Worm (Caenorhabditis elegans) whole organism, L1 larva: ENCODE results near the gene F25B5.3.

Experiments used
- Y116A8C.19 ChIP-seq: sonication (generic microtip); optimal IDR thresholded peaks from 2 replicates; lab custom pipeline; 2016; ENCODE audit warnings: missing compliant biosample characterization, missing genetic modification characterization, borderline replicate concordance
- aha-1 ChIP-seq: fragments of 150-350 bp; optimal IDR thresholded peaks from 2 replicates; lab custom pipeline; 2014; ENCODE audit warnings: missing biosample characterization, missing genetic modification characterization
- alr-1 ChIP-seq: fragments of 200-800 bp; sonication (Bioruptor generic); optimal IDR thresholded peaks from 2 replicates; lab custom pipeline; 2018; ENCODE audit warnings: borderline replicate concordance, mild to moderate bottlenecking, missing genetic modification characterization, missing compliant biosample characterization
- aly-2 ChIP-seq: fragments of 150-350 bp; optimal IDR thresholded peaks from 2 replicates; lab custom pipeline; 2014; ENCODE audit warnings: missing biosample characterization, missing genetic modification characterization
- ama-1 ChIP-seq: fragments of 150-350 bp; optimal IDR thresholded peaks from 2 replicates; lab custom pipeline; 2014
- blmp-1 ChIP-seq: fragments of 150-350 bp; optimal IDR thresholded peaks from 2 replicates; lab custom pipeline; 2014; ENCODE audit warnings: missing biosample characterization, missing genetic modification characterization
- ceh-63 ChIP-seq: fragments of 200-800 bp; sonication (Bioruptor generic); optimal IDR thresholded peaks from 2 replicates; lab custom pipeline; 2018; ENCODE audit warnings: mild to moderate bottlenecking, missing genetic modification characterization, missing compliant biosample characterization
- ceh-82 ChIP-seq, 3 experiments: fragments of 150-350 bp in 1 of 3; sonication (generic microtip) in 2 of 3; optimal IDR thresholded peaks; 2 replicates each; lab custom pipeline; 2014 to 2017; ENCODE audit warnings: missing biosample characterization in 3 of 3, missing genetic modification characterization in 3 of 3
- ces-1 ChIP-seq: fragments of 150-350 bp; optimal IDR thresholded peaks from 2 replicates; lab custom pipeline; 2014; ENCODE audit warnings: missing biosample characterization, missing genetic modification reagents, missing genetic modification characterization
- dpl-1 ChIP-seq, 3 experiments: fragments of 150-350 bp in 2 of 3; sonication (generic microtip) in 1 of 3; optimal IDR thresholded peaks; 2 replicates each; lab custom pipeline; 2014 to 2017; ENCODE audit warnings: missing biosample characterization in 3 of 3, missing genetic modification characterization in 3 of 3, missing genetic modification reagents in 3 of 3
- dsc-1 ChIP-seq: sonication (generic microtip); optimal IDR thresholded peaks from 2 replicates; lab custom pipeline; 2016; ENCODE audit warnings: mild to moderate bottlenecking, missing genetic modification characterization, missing compliant biosample characterization
- efl-1 ChIP-seq, 4 experiments: fragments of 150-350 bp; optimal IDR thresholded peaks in 3 of 4; peaks in 1 of 4; 1 replicate in 1 of 4; 2 replicates in 3 of 4; lab custom pipeline; 2014; ENCODE audit warnings: missing biosample characterization in 2 of 4, missing genetic modification characterization in 2 of 4, missing genetic modification reagents in 2 of 4
- efl-3 ChIP-seq: fragments of 200-800 bp; sonication (Bioruptor generic); optimal IDR thresholded peaks from 2 replicates; lab custom pipeline; 2018; ENCODE audit warnings: mild to moderate bottlenecking, missing genetic modification characterization, missing compliant biosample characterization
- egl-13 ChIP-seq: sonication (generic microtip); optimal IDR thresholded peaks from 2 replicates; lab custom pipeline; 2016; ENCODE audit warnings: missing genotype, missing genetic modification reagents, missing genetic modification characterization, missing compliant biosample characterization
- elt-2 ChIP-seq: sonication (generic microtip); optimal IDR thresholded peaks from 2 replicates; lab custom pipeline; 2016; ENCODE audit warnings: missing genetic modification characterization, mild to moderate bottlenecking, inconsistent platforms, missing compliant biosample characterization, missing genetic modification reagents
- elt-3 ChIP-seq, 6 experiments: fragments of 150-350 bp in 1 of 6; sonication (generic microtip); optimal IDR thresholded peaks; 2 replicates each; lab custom pipeline; 2017 to 2018; ENCODE audit warnings: missing biosample characterization in 6 of 6, missing genetic modification characterization in 6 of 6, inconsistent platforms in 1 of 6
- ets-5 ChIP-seq: fragments of 200-800 bp; sonication (Bioruptor generic); IDR thresholded peaks from 2 replicates; pipeline ENCODE4 v1.3.6; 2022; ENCODE audit warnings: missing genetic modification characterization, missing compliant biosample characterization
- fkh-10 ChIP-seq: sonication (generic microtip); optimal IDR thresholded peaks from 2 replicates; lab custom pipeline; 2017; ENCODE audit warnings: missing biosample characterization, missing genetic modification reagents, missing genetic modification characterization
- fkh-4 ChIP-seq: sonication (generic microtip); optimal IDR thresholded peaks from 2 replicates; lab custom pipeline; 2016; ENCODE audit warnings: missing compliant biosample characterization, missing genetic modification characterization, borderline replicate concordance
- fkh-8 ChIP-seq: sonication (generic microtip); optimal IDR thresholded peaks from 2 replicates; lab custom pipeline; 2016; ENCODE audit warnings: mild to moderate bottlenecking, missing genetic modification characterization, missing compliant biosample characterization
- fos-1 ChIP-seq: fragments of 150-350 bp; optimal IDR thresholded peaks from 2 replicates; lab custom pipeline; 2014; ENCODE audit warnings: missing biosample characterization, missing genetic modification characterization
- hlh-17 ChIP-seq: fragments of 200-800 bp; sonication (Bioruptor generic); optimal IDR thresholded peaks from 2 replicates; lab custom pipeline; 2018; ENCODE audit warnings: missing genetic modification characterization, mild to moderate bottlenecking, missing compliant biosample characterization, moderate library complexity, borderline replicate concordance
- hlh-4 ChIP-seq: sonication (generic microtip); optimal IDR thresholded peaks from 2 replicates; lab custom pipeline; 2016; ENCODE audit warnings: mild to moderate bottlenecking, missing genetic modification characterization, missing compliant biosample characterization
- isw-1 ChIP-seq: fragments of 200-800 bp; sonication (Bioruptor generic); IDR thresholded peaks from 2 replicates; pipeline ENCODE4 v1.3.6; 2022; ENCODE audit warnings: missing genetic modification characterization, missing compliant biosample characterization
- lin-14 ChIP-seq: fragments of 200-800 bp; sonication (Bioruptor generic); optimal IDR thresholded peaks from 2 replicates; lab custom pipeline; 2018; ENCODE audit warnings: mild to moderate bottlenecking, missing genetic modification characterization, moderate library complexity, missing compliant biosample characterization
- lin-15B ChIP-seq: fragments of 150-350 bp; sonication (generic microtip); optimal IDR thresholded peaks from 3 replicates; lab custom pipeline; 2014; ENCODE audit warnings: missing biosample characterization, missing genetic modification characterization
- lin-35 ChIP-seq, 2 experiments: fragments of 150-350 bp; optimal IDR thresholded peaks; 2 replicates each; lab custom pipeline; 2014; ENCODE audit warnings: missing biosample characterization in 2 of 2, missing genetic modification characterization in 2 of 2, missing genetic modification reagents in 2 of 2
- lsy-2 ChIP-seq, 2 experiments: fragments of 150-350 bp; optimal IDR thresholded peaks; 2 replicates each; lab custom pipeline; 2014; ENCODE audit warnings: missing biosample characterization in 2 of 2, missing genetic modification characterization in 2 of 2
- mep-1 ChIP-seq: fragments of 150-350 bp; optimal IDR thresholded peaks from 2 replicates; lab custom pipeline; 2014; ENCODE audit warnings: missing biosample characterization, missing genetic modification characterization
- nhr-11 ChIP-seq: fragments of 150-350 bp; optimal IDR thresholded peaks from 2 replicates; lab custom pipeline; 2014; ENCODE audit warnings: missing biosample characterization, missing genetic modification characterization
- nhr-20 ChIP-seq: sonication (generic microtip); optimal IDR thresholded peaks from 2 replicates; lab custom pipeline; 2016; ENCODE audit warnings: mild to moderate bottlenecking, missing genetic modification characterization, missing compliant biosample characterization
- nhr-237 ChIP-seq: fragments of 150-350 bp; optimal IDR thresholded peaks from 2 replicates; lab custom pipeline; 2014; ENCODE audit warnings: missing biosample characterization, missing genetic modification characterization
- nhr-28 ChIP-seq: fragments of 150-350 bp; optimal IDR thresholded peaks from 2 replicates; lab custom pipeline; 2014; ENCODE audit warnings: missing biosample characterization, missing genetic modification characterization
- nhr-47 ChIP-seq: sonication (generic microtip); optimal IDR thresholded peaks from 2 replicates; lab custom pipeline; 2016; ENCODE audit warnings: mild to moderate bottlenecking, missing genetic modification characterization, moderate library complexity, missing compliant biosample characterization
- nhr-71 ChIP-seq: sonication (generic microtip); optimal IDR thresholded peaks from 2 replicates; lab custom pipeline; 2016; ENCODE audit warnings: mild to moderate bottlenecking, missing genetic modification characterization, moderate library complexity, missing compliant biosample characterization
- nhr-77 ChIP-seq: fragments of 150-350 bp; optimal IDR thresholded peaks from 2 replicates; lab custom pipeline; 2014; ENCODE audit warnings: missing biosample characterization, missing genetic modification characterization
- nhr-84 ChIP-seq: sonication (generic microtip); optimal IDR thresholded peaks from 2 replicates; lab custom pipeline; 2017; ENCODE audit warnings: missing biosample characterization, missing genetic modification characterization
- nhr-85 ChIP-seq: sonication (generic microtip); peaks from one replicate; lab custom pipeline; 2016; ENCODE audit warnings: missing genetic modification characterization, inconsistent platforms, missing compliant biosample characterization
- nhr-90 ChIP-seq: sonication (generic microtip); optimal IDR thresholded peaks from 2 replicates; lab custom pipeline; 2016; ENCODE audit warnings: mild to moderate bottlenecking, missing genetic modification characterization, missing compliant biosample characterization; ENCODE audit not compliant: poor library complexity
- rnt-1 ChIP-seq: sonication (generic microtip); optimal IDR thresholded peaks from 2 replicates; lab custom pipeline; 2016; ENCODE audit warnings: mild to moderate bottlenecking, missing genetic modification characterization, moderate library complexity, missing compliant biosample characterization
- skn-1 ChIP-seq: fragments of 150-350 bp; optimal IDR thresholded peaks from 2 replicates; lab custom pipeline; 2014; ENCODE audit warnings: missing biosample characterization, missing genetic modification characterization
- snpc-4 ChIP-seq: fragments of 150-350 bp; optimal IDR thresholded peaks from 2 replicates; lab custom pipeline; 2014; ENCODE audit warnings: missing biosample characterization, missing genetic modification characterization
- snu-23 ChIP-seq: sonication (generic microtip); optimal IDR thresholded peaks from 2 replicates; lab custom pipeline; 2016; ENCODE audit warnings: missing genetic modification characterization, missing compliant biosample characterization
- sox-4 ChIP-seq: sonication (generic microtip); optimal IDR thresholded peaks from 2 replicates; lab custom pipeline; 2016; ENCODE audit warnings: missing genetic modification characterization, missing compliant biosample characterization
- sptf-1 ChIP-seq: fragments of 150-350 bp; optimal IDR thresholded peaks from 2 replicates; lab custom pipeline; 2014; ENCODE audit warnings: missing biosample characterization, missing genetic modification characterization
- tbx-2 ChIP-seq: sonication (generic microtip); optimal IDR thresholded peaks from 2 replicates; lab custom pipeline; 2016; ENCODE audit warnings: missing genetic modification characterization, missing compliant biosample characterization
- tlp-1 ChIP-seq: fragments of 150-350 bp; optimal IDR thresholded peaks from 2 replicates; lab custom pipeline; 2014; ENCODE audit warnings: missing biosample characterization, missing genetic modification characterization
- unc-130 ChIP-seq: fragments of 150-350 bp; optimal IDR thresholded peaks from 2 replicates; lab custom pipeline; 2017; ENCODE audit warnings: missing biosample characterization, missing genetic modification characterization, inconsistent platforms
- unc-30 ChIP-seq: sonication (generic microtip); optimal IDR thresholded peaks from 2 replicates; lab custom pipeline; 2017; ENCODE audit warnings: missing biosample characterization, missing genetic modification characterization
- unc-62 ChIP-seq: fragments of 150-350 bp; optimal IDR thresholded peaks from 2 replicates; lab custom pipeline; 2014; ENCODE audit warnings: missing biosample characterization, missing genetic modification reagents, missing genetic modification characterization
- unc-98 ChIP-seq: fragments of 200-800 bp; sonication (Bioruptor generic); IDR thresholded peaks from 2 replicates; pipeline ENCODE4 v1.3.6; 2022; ENCODE audit warnings: missing genetic modification characterization, missing compliant biosample characterization
- xbp-1 ChIP-seq: sonication (generic microtip); optimal IDR thresholded peaks from 2 replicates; lab custom pipeline; 2016; ENCODE audit warnings: missing genetic modification characterization, missing compliant biosample characterization
- zip-4 ChIP-seq: fragments of 200-800 bp; sonication (Bioruptor generic); optimal IDR thresholded peaks from 2 replicates; lab custom pipeline; 2018; ENCODE audit warnings: mild to moderate bottlenecking, missing genetic modification characterization, moderate library complexity, missing compliant biosample characterization
- ztf-4 ChIP-seq: fragments of 150-350 bp; optimal IDR thresholded peaks from 2 replicates; lab custom pipeline; 2014; ENCODE audit warnings: missing biosample characterization, missing genetic modification characterization

Gene F25B5.3

ce11 chrIII:5906059-5906458, 42.6 kb upstream of the F25B5.3 start, which contains the start of gene dpff-1:
TSS of gene dpff-1 (minus strand) at chrIII:5906346.
- no peak for TF ChIP-seq Y116A8C.19
- TF ChIP-seq ztf-4 (tag; lab: Kevin White, UChicago), result no peak
- no peak for TF ChIP-seq sox-4 (tag; lab: Kevin White, UChicago)
- no peak for TF ChIP-seq nhr-84
- peak; percentile 43 for TF ChIP-seq lin-14 (GFP tag; lab: Kevin White, UChicago)
- TF ChIP-seq elt-2 (tag; lab: Kevin White, UChicago), result no peak
- no peak for TF ChIP-seq aly-2
- TF ChIP-seq skn-1, result no peak
- no peak for TF ChIP-seq unc-62 (GFP tag; lab: Kevin White, UChicago)
- no peak for TF ChIP-seq fkh-4 (tag; lab: Kevin White, UChicago)
- peak; percentile 35 for TF ChIP-seq snu-23
- TF ChIP-seq ama-1 (lab: Kevin White, UChicago), result no peak
- no peak for TF ChIP-seq sptf-1 (tag; lab: Kevin White, UChicago)
- no peak for TF ChIP-seq nhr-20 (tag; lab: Kevin White, UChicago)
- TF ChIP-seq dpl-1 (GFP tag; optimal IDR thresholded peaks at IDR 0.05; lab: Kevin White, UChicago), result peak; percentile 25 to 52 (median 37)
- no peak for TF ChIP-seq zip-4 (GFP tag; lab: Kevin White, UChicago)
- TF ChIP-seq ceh-63 (GFP tag; lab: Kevin White, UChicago), result no peak
- no peak for TF ChIP-seq dsc-1 (tag; lab: Kevin White, UChicago)
- no peak for TF ChIP-seq fkh-8
- TF ChIP-seq nhr-90 (tag; lab: Kevin White, UChicago), result no peak
- TF ChIP-seq nhr-77 (tag; lab: Kevin White, UChicago), result no peak
- TF ChIP-seq hlh-4 (tag; lab: Kevin White, UChicago), result no peak
- TF ChIP-seq efl-3 (GFP tag; lab: Kevin White, UChicago), result no peak
- no peak for TF ChIP-seq nhr-28 (tag; lab: Kevin White, UChicago)
- TF ChIP-seq alr-1 (tag; lab: Kevin White, UChicago), result no peak
- peak; percentile 38 for TF ChIP-seq nhr-71
- TF ChIP-seq snpc-4 (tag; lab: Kevin White, UChicago), result no peak
- peak; percentile 50 for TF ChIP-seq rnt-1 (tag; lab: Kevin White, UChicago)
- TF ChIP-seq tlp-1, result no peak
- no peak for TF ChIP-seq ceh-82 (tag; optimal IDR thresholded peaks at IDR 0.05; lab: Kevin White, UChicago)
- no peak for TF ChIP-seq unc-98 (GFP tag; lab: Robert Waterston, UW)
- no peak for TF ChIP-seq lin-15B (tag; lab: Kevin White, UChicago)
- TF ChIP-seq tbx-2 (tag; lab: Kevin White, UChicago), result no peak
- no peak for TF ChIP-seq nhr-237 (tag; lab: Kevin White, UChicago)
- no peak for TF ChIP-seq ets-5 (GFP tag; lab: Robert Waterston, UW)
- peak; percentile 22 to 42 for TF ChIP-seq lsy-2 (tag; optimal IDR thresholded peaks at IDR 0.05; lab: Kevin White, UChicago)
- TF ChIP-seq lin-35 (GFP tag; optimal IDR thresholded peaks at IDR 0.05; lab: Kevin White, UChicago), result peak; percentile 36 to 54
- no peak for TF ChIP-seq unc-30 (tag; lab: Kevin White, UChicago)
- TF ChIP-seq hlh-17 (GFP tag; lab: Kevin White, UChicago), result no peak
- no peak for TF ChIP-seq mep-1
- TF ChIP-seq nhr-85, result no peak
- TF ChIP-seq xbp-1, result no peak
- TF ChIP-seq fkh-10 (GFP tag; lab: Kevin White, UChicago), result no peak
- no peak for TF ChIP-seq elt-3 (tag; optimal IDR thresholded peaks at IDR 0.05; lab: Kevin White, UChicago)
- no peak for TF ChIP-seq fos-1 (tag; lab: Kevin White, UChicago)
- no peak for TF ChIP-seq aha-1 (tag; lab: Kevin White, UChicago)
- no peak for TF ChIP-seq isw-1
- no peak for TF ChIP-seq nhr-11
- peak; percentile 42 to 47 for TF ChIP-seq efl-1 (optimal IDR thresholded peaks at IDR 0.05; lab: Kevin White, UChicago)
- TF ChIP-seq efl-1 (GFP tag; optimal IDR thresholded peaks at IDR 0.05 in 1 of 2; lab: Kevin White, UChicago), result peak; percentile 31 to 93
- no peak for TF ChIP-seq egl-13 (tag; lab: Kevin White, UChicago)
- TF ChIP-seq blmp-1 (tag; lab: Kevin White, UChicago), result no peak
- peak; percentile 11 for TF ChIP-seq unc-130 (tag; lab: Kevin White, UChicago)
- TF ChIP-seq ces-1 (GFP tag; lab: Kevin White, UChicago), result no peak
- peak; percentile 7 for TF ChIP-seq nhr-47 (tag; lab: Kevin White, UChicago)
